Fruit fly (Drosophila melanogaster): ENCODE results near the gene CG11068.

- TF ChIP-seq brk (GFP tag; optimal IDR thresholded peaks at IDR 0.05) (no peak), N (GFP tag; optimal IDR thresholded peaks at IDR 0.05) (no peak), fru (GFP tag; optimal IDR thresholded peaks at IDR 0.05) (no peak), CG9705 (GFP tag; optimal IDR thresholded peaks at IDR 0.05) (no peak), Jra (GFP tag; optimal IDR thresholded peaks at IDR 0.05) (no peak), Rel (GFP tag; optimal IDR thresholded peaks at IDR 0.05) (no peak), Rel (tag; optimal IDR thresholded peaks at IDR 0.05) (no peak), Hr78 (GFP tag; optimal IDR thresholded peaks at IDR 0.05) (no peak), Myc (optimal IDR thresholded peaks at IDR 0.05) (no peak), usp (GFP tag; optimal IDR thresholded peaks at IDR 0.05) (no peak), psq (GFP tag; optimal IDR thresholded peaks at IDR 0.05) (no peak), HLH106 (tag; optimal IDR thresholded peaks at IDR 0.05) (no peak), Mio (GFP tag; optimal IDR thresholded peaks at IDR 0.05) (no peak), woc (GFP tag; optimal IDR thresholded peaks at IDR 0.05) (no peak)
These were observed 17.5 kb downstream of the CG11068 start for dm6 chrX:13972402-13972994.
